Worm (Caenorhabditis elegans) whole organism, L3 larva: ENCODE results near the gene C29H12.2.

Experiments
- ZK546.5 ChIP-seq: sonication (generic microtip); optimal IDR thresholded peaks from 2 replicates; lab custom pipeline; 2017; ENCODE audit warnings: missing biosample characterization, missing genetic modification characterization
- ama-1 ChIP-seq: fragments of 150-350 bp; optimal IDR thresholded peaks from 2 replicates; lab custom pipeline; 2018
- fkh-10 ChIP-seq: sonication (generic microtip); optimal IDR thresholded peaks from 2 replicates; lab custom pipeline; 2017; ENCODE audit warnings: missing biosample characterization, missing genetic modification reagents, missing genetic modification characterization
- nhr-28 ChIP-seq: fragments of 150-350 bp; optimal IDR thresholded peaks from 2 replicates; lab custom pipeline; 2014; ENCODE audit warnings: missing biosample characterization, missing genetic modification characterization
- skn-1 ChIP-seq: fragments of 150-350 bp; optimal IDR thresholded peaks from 2 replicates; lab custom pipeline; 2014; ENCODE audit warnings: missing biosample characterization, missing genetic modification characterization
- snpc-4 ChIP-seq: fragments of 150-350 bp; optimal IDR thresholded peaks from 2 replicates; lab custom pipeline; 2014; ENCODE audit warnings: missing biosample characterization, missing genetic modification characterization
- tbx-2 ChIP-seq: sonication (generic microtip); optimal IDR thresholded peaks from 2 replicates; lab custom pipeline; 2016; ENCODE audit warnings: mild to moderate bottlenecking, missing genetic modification characterization, missing compliant biosample characterization
- ztf-11 ChIP-seq: fragments of 150-350 bp; optimal IDR thresholded peaks from 2 replicates; lab custom pipeline; 2014; ENCODE audit warnings: missing biosample characterization, missing genetic modification characterization

DNA sequence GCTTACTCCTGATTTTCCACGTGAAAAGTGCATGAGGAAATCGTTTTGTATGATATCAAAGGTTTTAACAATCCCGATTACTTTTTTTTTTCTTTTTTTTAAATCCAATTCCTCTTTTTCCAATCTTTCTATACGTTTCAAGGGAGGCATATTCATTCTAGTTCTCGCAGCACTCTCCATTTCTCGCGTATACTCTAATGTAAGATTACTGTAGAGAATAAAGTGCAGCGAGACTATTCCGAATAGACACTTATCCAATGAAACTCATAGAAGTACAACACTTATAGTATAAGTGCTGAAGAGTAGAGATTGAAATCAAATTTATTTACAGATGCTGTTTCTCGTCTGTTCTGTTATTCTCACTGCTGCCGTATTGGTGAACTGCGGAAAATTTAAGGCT lies 46.0 kb upstream of the C29H12.2 start, which contains the start of gene H12I13.6:
- TF ChIP-seq fkh-10 (GFP tag; lab: Kevin White, UChicago) (no peak), snpc-4 (no peak), ZK546.5 (tag; lab: Kevin White, UChicago) (no peak), skn-1 (tag; lab: Kevin White, UChicago) (no peak), nhr-28 (tag; lab: Kevin White, UChicago) (no peak), ztf-11 (tag; lab: Kevin White, UChicago) (no peak), tbx-2 (tag; lab: Kevin White, UChicago) (no peak), ama-1 (no peak)
